Fruit fly (Drosophila melanogaster) whole organism, wandering third instar larva: ENCODE results near the gene CG10864.

Source experiments
- CG32264 ChIP-seq: fragments of 200-800 bp; sonication (Bioruptor generic); optimal IDR thresholded peaks from 2 replicates; lab custom pipeline; 2016; ENCODE audit warnings: missing biosample characterization, missing genetic modification characterization
- Dfd ChIP-seq: fragments of >200 bp; optimal IDR thresholded peaks from 2 replicates; lab custom pipeline; 2017; ENCODE audit warnings: missing biosample characterization, missing genetic modification characterization
- Myc ChIP-seq: fragments of >200 bp; optimal IDR thresholded peaks from 2 replicates; lab custom pipeline; 2017
- br ChIP-seq: fragments of 200-800 bp; sonication (Bioruptor generic); optimal IDR thresholded peaks from 2 replicates; lab custom pipeline; 2016; ENCODE audit warnings: missing biosample characterization, missing genetic modification characterization
- h ChIP-seq: fragments of 200-800 bp; sonication (Bioruptor generic); optimal IDR thresholded peaks from 3 replicates; lab custom pipeline; 2016; ENCODE audit warnings: missing biosample characterization, mild to moderate bottlenecking, missing genetic modification characterization
- sage ChIP-seq: fragments of 200-800 bp; sonication (Bioruptor generic); optimal IDR thresholded peaks from 2 replicates; lab custom pipeline; 2016; ENCODE audit warnings: missing biosample characterization, mild to moderate bottlenecking, missing genetic modification characterization
- usp ChIP-seq: fragments of >200 bp; optimal IDR thresholded peaks from 2 replicates; lab custom pipeline; 2017; ENCODE audit warnings: missing biosample characterization, missing genetic modification characterization

DNA sequence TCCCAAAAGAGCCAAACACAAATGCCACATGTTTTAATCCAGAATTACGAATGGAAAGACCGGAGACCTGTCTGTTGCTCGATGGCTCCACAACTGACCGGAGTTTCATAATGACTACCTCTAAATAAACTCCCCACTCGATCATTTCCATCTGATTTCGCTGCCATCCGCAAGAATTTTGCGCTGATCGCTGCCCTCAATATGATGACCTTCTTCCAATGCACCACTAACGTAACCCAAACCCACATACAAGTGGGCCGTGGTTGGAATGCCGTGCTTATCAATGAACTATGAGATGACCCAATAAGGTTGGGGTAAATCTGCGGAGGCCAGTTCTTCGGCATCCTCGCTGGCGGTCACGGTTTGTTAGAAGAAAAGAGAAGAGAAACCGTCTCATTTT lies 26.5 kb downstream of the CG10864 start, which contains the start of gene CG14309:
- TF ChIP-seq usp (GFP tag; lab: Kevin White, UChicago): no peak
- TF ChIP-seq CG32264 (GFP tag; lab: Kevin White, UChicago): no peak
- TF ChIP-seq br: no peak
- no peak for TF ChIP-seq Myc
- no peak for TF ChIP-seq h (GFP tag; lab: Kevin White, UChicago)
- no peak for TF ChIP-seq Dfd (GFP tag; lab: Kevin White, UChicago)
- TF ChIP-seq sage (GFP tag; lab: Kevin White, UChicago): no peak
